Fruit fly (Drosophila melanogaster): Measurements from ENCODE around the gene NP15.6.
A peak's percentile ranks its signal among the peaks of the same experiment; 100 is the strongest.

Gene NP15.6

dm6 chr3R:19058384-19058783 lies 31.2 kb downstream of the NP15.6 start:
- no peak for TF ChIP-seq tj (GFP tag; optimal IDR thresholded peaks at IDR 0.05)
- no peak for TF ChIP-seq CG33017 (tag; optimal IDR thresholded peaks at IDR 0.05)
- no peak for TF ChIP-seq toe (GFP tag; optimal IDR thresholded peaks at IDR 0.05)
- TF ChIP-seq CG1620 (GFP tag; optimal IDR thresholded peaks at IDR 0.05) = no peak
- no peak for TF ChIP-seq Hr96 (GFP tag; optimal IDR thresholded peaks at IDR 0.05)
- no peak for TF ChIP-seq CG14711 (tag; optimal IDR thresholded peaks at IDR 0.05)
- TF ChIP-seq Crg-1 (GFP tag; optimal IDR thresholded peaks at IDR 0.05) = no peak
- TF ChIP-seq cnc (optimal IDR thresholded peaks at IDR 0.05) = no peak
- TF ChIP-seq pad (GFP tag; optimal IDR thresholded peaks at IDR 0.05) = no peak
- TF ChIP-seq CG7045 (GFP tag; optimal IDR thresholded peaks at IDR 0.05) = no peak
- TF ChIP-seq bab1 (GFP tag; optimal IDR thresholded peaks at IDR 0.05) = no peak

dm6 chr3R:19059285-19059684 lies 32.1 kb downstream of the NP15.6 start:
- TF ChIP-seq CG12768 (GFP tag; optimal IDR thresholded peaks at IDR 0.05) (no peak), kay (GFP tag; ENCODE audit: borderline replicate concordance) (no peak), CG14711 (tag; optimal IDR thresholded peaks at IDR 0.05) (no peak), CG11617 (GFP tag; optimal IDR thresholded peaks at IDR 0.05) (no peak), toe (GFP tag; optimal IDR thresholded peaks at IDR 0.05) (no peak), Crg-1 (GFP tag; optimal IDR thresholded peaks at IDR 0.05) (no peak), ovo (GFP tag; optimal IDR thresholded peaks at IDR 0.05) (no peak), CG33017 (tag; optimal IDR thresholded peaks at IDR 0.05) (no peak), Hr96 (GFP tag; optimal IDR thresholded peaks at IDR 0.05) (no peak), tj (GFP tag; optimal IDR thresholded peaks at IDR 0.05) (no peak), cnc (optimal IDR thresholded peaks at IDR 0.05) (no peak), Mnt (GFP tag; optimal IDR thresholded peaks at IDR 0.05) (no peak), bab1 (GFP tag; optimal IDR thresholded peaks at IDR 0.05) (no peak)

dm6 chr3R:19060173-19060572 lies 33.0 kb downstream of the NP15.6 start:
- TF ChIP-seq tj (GFP tag; optimal IDR thresholded peaks at IDR 0.05) = peak; percentile 85
- TF ChIP-seq pad (GFP tag; optimal IDR thresholded peaks at IDR 0.05) = no peak
- TF ChIP-seq kay (GFP tag; ENCODE audit: borderline replicate concordance) = peak; percentile 25

- TF ChIP-seq tj (GFP tag; optimal IDR thresholded peaks at IDR 0.05) (peak; percentile 46), CG33017 (tag; optimal IDR thresholded peaks at IDR 0.05) (no peak), Mnt (GFP tag; optimal IDR thresholded peaks at IDR 0.05) (no peak), Clk (GFP tag; optimal IDR thresholded peaks at IDR 0.05) (no peak), kay (GFP tag; ENCODE audit: borderline replicate concordance) (peak; percentile 61)
These were observed 35.4 kb downstream of the NP15.6 start for dm6 chr3R:19062549-19062948.

- TF ChIP-seq tj (GFP tag; optimal IDR thresholded peaks at IDR 0.05) (no peak), ovo (GFP tag; optimal IDR thresholded peaks at IDR 0.05) (no peak), Mnt (GFP tag; optimal IDR thresholded peaks at IDR 0.05) (no peak), CG33017 (tag; optimal IDR thresholded peaks at IDR 0.05) (no peak), CG5204 (GFP tag; optimal IDR thresholded peaks at IDR 0.05) (no peak), pad (GFP tag; optimal IDR thresholded peaks at IDR 0.05) (no peak), Clk (GFP tag; optimal IDR thresholded peaks at IDR 0.05) (no peak), CG12768 (GFP tag; optimal IDR thresholded peaks at IDR 0.05) (no peak), Crg-1 (GFP tag; optimal IDR thresholded peaks at IDR 0.05) (no peak), Hr96 (GFP tag; optimal IDR thresholded peaks at IDR 0.05) (no peak), CG1620 (GFP tag; optimal IDR thresholded peaks at IDR 0.05) (no peak), bab1 (GFP tag; optimal IDR thresholded peaks at IDR 0.05) (no peak), kay (GFP tag; ENCODE audit: borderline replicate concordance) (no peak), cnc (optimal IDR thresholded peaks at IDR 0.05) (no peak)
These were observed 37.0 kb downstream of the NP15.6 start for dm6 chr3R:19064037-19064664.

- TF ChIP-seq kay (GFP tag; ENCODE audit: borderline replicate concordance) = no peak
- TF ChIP-seq cic (GFP tag; optimal IDR thresholded peaks at IDR 0.05) = peak; percentile 2
These were observed 38.3 kb downstream of the NP15.6 start for dm6 chr3R:19065474-19065873.

dm6 chr3R:19066965-19067614 lies 39.9 kb downstream of the NP15.6 start:
- TF ChIP-seq Mnt (GFP tag; optimal IDR thresholded peaks at IDR 0.05) (no peak), CG7045 (GFP tag; optimal IDR thresholded peaks at IDR 0.05) (no peak), cnc (optimal IDR thresholded peaks at IDR 0.05) (peak in 1 of 2 experiments; percentile 55), cic (GFP tag; optimal IDR thresholded peaks at IDR 0.05) (peak; percentile 25), CG11617 (GFP tag; optimal IDR thresholded peaks at IDR 0.05) (no peak), CG7101 (tag; optimal IDR thresholded peaks at IDR 0.05) (no peak)
